Worm (Caenorhabditis elegans): ENCODE measurements around the gene F07H5.10.

The F07H5.10 gene

DNA sequence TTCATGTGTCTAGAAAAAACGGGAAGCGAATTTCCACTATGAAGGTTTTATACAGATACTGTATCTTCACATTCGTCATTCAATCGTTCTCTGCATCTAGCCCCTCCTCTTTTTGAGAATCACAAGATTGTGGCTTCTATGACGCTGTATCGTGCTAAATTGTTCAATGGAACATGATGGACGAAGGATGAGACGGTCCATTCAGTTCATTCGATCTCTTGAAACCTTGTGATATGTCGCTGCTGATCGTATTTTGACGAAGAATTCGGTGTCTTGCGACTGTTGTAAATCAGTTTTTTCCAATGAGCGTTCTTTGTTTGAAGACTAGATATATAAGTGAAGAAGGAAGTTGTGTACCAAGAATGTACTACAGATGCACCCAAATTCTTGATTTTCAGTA is 5.3 kb upstream of the F07H5.10 start (continued):
- TF ChIP-seq mes-2 (tag; optimal IDR thresholded peaks at IDR 0.05; ENCODE audit: poor library complexity, severe bottlenecking), result peak; percentile 29
- peak; percentile 90 for TF ChIP-seq nhr-28 (tag; optimal IDR thresholded peaks at IDR 0.05)
- peak in 1 of 2 experiments; percentile 79 for TF ChIP-seq mdl-1 (tag; optimal IDR thresholded peaks at IDR 0.05)
- TF ChIP-seq F49E8.2 (tag; optimal IDR thresholded peaks at IDR 0.05; ENCODE audit: borderline replicate concordance), result no peak
- TF ChIP-seq mep-1 (tag; optimal IDR thresholded peaks at IDR 0.05), result no peak

DNA sequence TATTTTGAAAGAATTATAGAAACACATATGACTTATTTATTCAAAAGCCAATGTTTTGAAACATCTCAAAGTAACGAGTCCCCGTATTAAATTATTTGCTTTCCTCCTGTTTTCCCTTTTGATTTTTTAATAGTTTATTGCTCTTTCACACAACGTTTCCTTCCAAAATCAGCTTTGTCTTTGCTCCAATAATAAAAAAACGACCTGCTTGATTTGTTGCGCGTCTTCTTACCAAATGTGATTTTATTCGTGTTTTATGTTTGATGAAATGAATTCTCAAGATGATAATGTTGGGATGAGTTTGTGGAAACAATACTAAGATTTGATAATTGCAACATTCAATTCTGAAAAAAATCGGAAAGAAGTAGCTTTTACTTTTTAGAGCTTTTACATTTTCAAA is 4.0 kb upstream of the F07H5.10 start:
- TF ChIP-seq nhr-10 (tag; optimal IDR thresholded peaks at IDR 0.05) (no peak), jun-1 (tag; optimal IDR thresholded peaks at IDR 0.05) (no peak), egl-43 (GFP tag; IDR thresholded peaks at IDR 0.05) (no peak), rbr-2 (tag; optimal IDR thresholded peaks at IDR 0.05) (no peak), ctbp-1 (GFP tag; IDR thresholded peaks at IDR 0.05) (no peak), nhr-28 (tag; optimal IDR thresholded peaks at IDR 0.05) (peak; percentile 29), F26F4.8 (GFP tag; conservative IDR thresholded peaks at IDR 0.05) (no peak), F49E8.2 (tag; optimal IDR thresholded peaks at IDR 0.05; ENCODE audit: borderline replicate concordance) (no peak), dmd-9 (GFP tag; IDR thresholded peaks at IDR 0.05) (no peak), spr-3 (GFP tag; optimal IDR thresholded peaks at IDR 0.05) (no peak), unc-62 (GFP tag; optimal IDR thresholded peaks at IDR 0.05 in 1 of 2) (peak in 1 of 2 experiments; percentile 91), unc-62 (tag; optimal IDR thresholded peaks at IDR 0.05) (no peak), nhr-41 (GFP tag; IDR thresholded peaks at IDR 0.05) (no peak), lir-3 (tag; optimal IDR thresholded peaks at IDR 0.05) (no peak), hif-1 (tag; optimal IDR thresholded peaks at IDR 0.05) (no peak), pqm-1 (tag; optimal IDR thresholded peaks at IDR 0.05) (no peak), nhr-48 (tag; optimal IDR thresholded peaks at IDR 0.05) (no peak), ceh-82 (tag; optimal IDR thresholded peaks at IDR 0.05) (no peak), nhr-77 (tag; optimal IDR thresholded peaks at IDR 0.05) (no peak), zip-2 (tag; optimal IDR thresholded peaks at IDR 0.05) (no peak), ztf-11 (tag; optimal IDR thresholded peaks at IDR 0.05) (no peak), mes-2 (tag; optimal IDR thresholded peaks at IDR 0.05; ENCODE audit: poor library complexity, severe bottlenecking) (no peak), vab-7 (GFP tag; IDR thresholded peaks at IDR 0.05) (no peak), ZK337.2 (GFP tag; IDR thresholded peaks at IDR 0.05) (no peak), T26A8.4 (GFP tag; IDR thresholded peaks at IDR 0.05) (peak; percentile 12), Y75B8A.6 (GFP tag; IDR thresholded peaks at IDR 0.05) (no peak), ceh-62 (tag; optimal IDR thresholded peaks at IDR 0.05) (no peak), saeg-2 (GFP tag; IDR thresholded peaks at IDR 0.05) (no peak), mdt-29 (GFP tag; IDR thresholded peaks at IDR 0.05) (no peak), snpc-1.2 (GFP tag; IDR thresholded peaks at IDR 0.05) (0 out of 2 replicates have a peak, but pooled peaks have one; percentile 26), arid-1 (GFP tag; conservative IDR thresholded peaks at IDR 0.05) (no peak), nhr-42 (GFP tag; IDR thresholded peaks at IDR 0.05) (no peak)

DNA sequence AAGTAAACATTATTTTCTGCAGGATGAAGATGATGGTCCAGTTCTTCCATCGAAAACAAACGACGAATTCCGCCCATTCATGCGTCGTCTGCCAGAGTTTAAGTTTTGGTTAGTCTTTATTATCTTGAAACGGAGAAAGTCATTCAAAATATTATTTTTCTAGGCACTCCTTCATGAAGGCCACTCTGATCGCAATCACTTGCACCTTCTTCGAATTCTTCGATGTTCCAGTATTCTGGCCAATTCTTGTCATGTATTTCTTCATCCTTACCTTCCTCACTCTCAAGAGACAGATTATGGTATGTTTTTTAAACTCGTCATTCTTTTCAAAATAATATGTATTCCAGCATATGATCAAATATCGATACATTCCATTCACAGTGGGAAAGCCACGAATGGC is 3.4 kb upstream of the F07H5.10 start:
- TF ChIP-seq jun-1 (tag; optimal IDR thresholded peaks at IDR 0.05), result no peak
- TF ChIP-seq nhr-28 (tag; optimal IDR thresholded peaks at IDR 0.05), result peak; percentile 51
- no peak for TF ChIP-seq F44E2.7 (GFP tag; IDR thresholded peaks at IDR 0.05)
- TF ChIP-seq nhr-11 (tag; optimal IDR thresholded peaks at IDR 0.05), result no peak
- no peak for TF ChIP-seq nhr-48 (tag; optimal IDR thresholded peaks at IDR 0.05)
- no peak for TF ChIP-seq lsy-2 (tag; optimal IDR thresholded peaks at IDR 0.05)
- peak; percentile 70; the same call in 1 of the 2 replicates for TF ChIP-seq T26A8.4 (GFP tag; IDR thresholded peaks at IDR 0.05)
- no peak for TF ChIP-seq aha-1 (tag)
- no peak for TF ChIP-seq tag-97 (GFP tag; IDR thresholded peaks at IDR 0.05)
- no peak for TF ChIP-seq aly-2 (tag; optimal IDR thresholded peaks at IDR 0.05)
- TF ChIP-seq zip-2 (tag; optimal IDR thresholded peaks at IDR 0.05), result no peak
- TF ChIP-seq fkh-10 (GFP tag; optimal IDR thresholded peaks at IDR 0.05), result no peak
- no peak for TF ChIP-seq egl-27 (tag; optimal IDR thresholded peaks at IDR 0.05)
